Worm (Caenorhabditis elegans) whole organism, midembryonic: Measurements from ENCODE around the gene srh-2.

Experiments used
- T22C8.4 ChIP-seq: fragments of 200-800 bp; sonication (Bioruptor generic); IDR thresholded peaks from 2 replicates; pipeline ENCODE4 v1.3.6; 2022; ENCODE audit warnings: missing genetic modification characterization, missing compliant biosample characterization
- flt-1 ChIP-seq: fragments of 200-800 bp; sonication (Bioruptor generic); IDR thresholded peaks from 2 replicates; pipeline ENCODE4 v1.3.6; 2022; ENCODE audit warnings: missing genetic modification characterization, missing compliant biosample characterization
- tab-1 ChIP-seq: fragments of 200-800 bp; sonication (Bioruptor generic); IDR thresholded peaks from 2 replicates; pipeline ENCODE4 v1.3.6; 2022; ENCODE audit warnings: missing genetic modification characterization, missing compliant biosample characterization

- TF ChIP-seq T22C8.4 (GFP tag; lab: Robert Waterston, UW) = no peak
- no peak for TF ChIP-seq flt-1 (GFP tag; lab: Robert Waterston, UW)
- TF ChIP-seq tab-1 (GFP tag; lab: Robert Waterston, UW) = no peak
These were observed 8.4 kb upstream of the srh-2 start, which contains the start of gene srbc-40 for ce11 chrV:719731-720130.
